Worm (Caenorhabditis elegans) whole organism, L1 larva: Measurements from ENCODE around the gene C54C6.5.

Experiments
- C34B4.2 ChIP-seq: sonication (generic microtip); optimal IDR thresholded peaks from 2 replicates; lab custom pipeline; 2017; ENCODE audit warnings: mild to moderate bottlenecking, missing genetic modification characterization, missing compliant biosample characterization
- ama-1 ChIP-seq: fragments of 150-350 bp; optimal IDR thresholded peaks from 2 replicates; lab custom pipeline; 2014
- dpl-1 ChIP-seq, 3 experiments: fragments of 150-350 bp in 2 of 3; sonication (generic microtip) in 1 of 3; optimal IDR thresholded peaks; 2 replicates each; lab custom pipeline; 2014 to 2017; ENCODE audit warnings: missing biosample characterization in 3 of 3, missing genetic modification characterization in 3 of 3, missing genetic modification reagents in 3 of 3
- jun-1 ChIP-seq: fragments of 150-350 bp; optimal IDR thresholded peaks from 2 replicates; lab custom pipeline; 2014; ENCODE audit warnings: missing biosample characterization, missing genetic modification reagents, missing genetic modification characterization
- lin-14 ChIP-seq: fragments of 200-800 bp; sonication (Bioruptor generic); optimal IDR thresholded peaks from 2 replicates; lab custom pipeline; 2018; ENCODE audit warnings: mild to moderate bottlenecking, missing genetic modification characterization, moderate library complexity, missing compliant biosample characterization
- mep-1 ChIP-seq: fragments of 150-350 bp; optimal IDR thresholded peaks from 2 replicates; lab custom pipeline; 2014; ENCODE audit warnings: missing biosample characterization, missing genetic modification characterization
- nhr-28 ChIP-seq: fragments of 150-350 bp; optimal IDR thresholded peaks from 2 replicates; lab custom pipeline; 2014; ENCODE audit warnings: missing biosample characterization, missing genetic modification characterization
- pag-3 ChIP-seq: sonication (generic microtip); optimal IDR thresholded peaks from 2 replicates; lab custom pipeline; 2017; ENCODE audit warnings: missing genetic modification characterization, mild to moderate bottlenecking, missing compliant biosample characterization, antibody characterized with exemption, borderline replicate concordance; ENCODE audit not compliant: insufficient read depth
- zag-1 ChIP-seq: fragments of 150-350 bp; optimal IDR thresholded peaks from 2 replicates; lab custom pipeline; 2014; ENCODE audit warnings: missing biosample characterization, missing genetic modification characterization
- zip-4 ChIP-seq: fragments of 200-800 bp; sonication (Bioruptor generic); optimal IDR thresholded peaks from 2 replicates; lab custom pipeline; 2018; ENCODE audit warnings: mild to moderate bottlenecking, missing genetic modification characterization, moderate library complexity, missing compliant biosample characterization
- ztf-11 ChIP-seq, 2 experiments: sonication (generic microtip); optimal IDR thresholded peaks; 2 replicates each; lab custom pipeline; 2016 to 2017; ENCODE audit warnings: missing genetic modification characterization in 2 of 2, missing biosample characterization in 1 of 2, missing compliant biosample characterization in 1 of 2

ce11 chrIII:3541539-3541938 is 8.1 kb downstream of the C54C6.5 start, which contains the start of gene ben-1:
- TF ChIP-seq nhr-28 (tag; lab: Kevin White, UChicago) (no peak), C34B4.2 (tag; lab: Kevin White, UChicago) (no peak), zag-1 (tag; lab: Kevin White, UChicago) (no peak), ztf-11 (tag; optimal IDR thresholded peaks at IDR 0.05; lab: Kevin White, UChicago) (no peak), mep-1 (tag; lab: Kevin White, UChicago) (no peak), pag-3 (tag; lab: Kevin White, UChicago) (no peak), lin-14 (GFP tag; lab: Kevin White, UChicago) (no peak), zip-4 (GFP tag; lab: Kevin White, UChicago) (no peak), dpl-1 (GFP tag; optimal IDR thresholded peaks at IDR 0.05; lab: Kevin White, UChicago) (no peak), ama-1 (lab: Kevin White, UChicago) (no peak), jun-1 (no peak)
